Fruit fly (Drosophila melanogaster) whole organism, wandering third instar larva: Measurements from ENCODE around the gene Rilpl.
A peak's percentile ranks its signal among the peaks of the same experiment; 100 is the strongest.

Experiments used
- GATAd ChIP-seq: sonication (Bioruptor generic); optimal IDR thresholded peaks from 2 replicates; lab custom pipeline; 2016; ENCODE audit warnings: missing biosample characterization, missing genetic modification characterization
- Mio ChIP-seq: sonication (Bioruptor generic); optimal IDR thresholded peaks from 2 replicates; lab custom pipeline; 2016; ENCODE audit warnings: missing biosample characterization, missing genetic modification characterization
- Myc ChIP-seq: fragments of >200 bp; optimal IDR thresholded peaks from 2 replicates; lab custom pipeline; 2017
- OdsH ChIP-seq: fragments of 200-800 bp; sonication (Bioruptor generic); optimal IDR thresholded peaks from 2 replicates; lab custom pipeline; 2016; ENCODE audit warnings: missing biosample characterization, mild to moderate bottlenecking, missing genetic modification characterization
- Sp1 ChIP-seq: fragments of 200-800 bp; sonication (Bioruptor generic); optimal IDR thresholded peaks from 3 replicates; lab custom pipeline; 2019; ENCODE audit warnings: missing biosample characterization, mild to moderate bottlenecking, missing genetic modification characterization, moderate library complexity
- br ChIP-seq: fragments of 200-800 bp; sonication (Bioruptor generic); optimal IDR thresholded peaks from 2 replicates; lab custom pipeline; 2016; ENCODE audit warnings: missing biosample characterization, missing genetic modification characterization
- dmrt93B ChIP-seq: fragments of 200-800 bp; sonication (Bioruptor generic); optimal IDR thresholded peaks from 2 replicates; lab custom pipeline; 2018; ENCODE audit warnings: missing biosample characterization, mild to moderate bottlenecking, missing genetic modification characterization
- pan ChIP-seq: fragments of >200 bp; optimal IDR thresholded peaks from 2 replicates; lab custom pipeline; 2017
- psq ChIP-seq: fragments of 200-800 bp; sonication (Bioruptor generic); optimal IDR thresholded peaks from 3 replicates; lab custom pipeline; 2017; ENCODE audit warnings: missing biosample characterization, mild to moderate bottlenecking, missing genetic modification characterization, moderate library complexity
- sage ChIP-seq: fragments of 200-800 bp; sonication (Bioruptor generic); optimal IDR thresholded peaks from 2 replicates; lab custom pipeline; 2016; ENCODE audit warnings: missing biosample characterization, mild to moderate bottlenecking, missing genetic modification characterization
- sv ChIP-seq: fragments of 200-800 bp; sonication (Bioruptor generic); optimal IDR thresholded peaks from 3 replicates; lab custom pipeline; 2016; ENCODE audit warnings: missing biosample characterization, missing genetic modification characterization
- tai ChIP-seq: sonication (Bioruptor generic); optimal IDR thresholded peaks from 2 replicates; lab custom pipeline; 2016; ENCODE audit warnings: missing biosample characterization, missing genetic modification characterization

- TF ChIP-seq br (peak; percentile 34), tai (no peak), dmrt93B (GFP tag; lab: Kevin White, UChicago) (no peak), Sp1 (GFP tag; lab: Kevin White, UChicago) (peak; percentile 25), psq (GFP tag; lab: Kevin White, UChicago) (no peak), Mio (no peak), sv (GFP tag; lab: Kevin White, UChicago) (no peak), sage (GFP tag; lab: Kevin White, UChicago) (no peak), Myc (lab: Kevin White, UChicago) (no peak), pan (lab: Kevin White, UChicago) (no peak), GATAd (GFP tag; lab: Kevin White, UChicago) (no peak), OdsH (GFP tag; lab: Kevin White, UChicago) (no peak)
Observed at dm6 chrX:1392875-1393274, at the start of gene Rilpl.
